Worm (Caenorhabditis elegans) whole organism, L4/young adult: ENCODE measurements around the gene lin-15A.

Experiments used
- W03F9.2 ChIP-seq: fragments of 150-350 bp; optimal IDR thresholded peaks from 2 replicates; lab custom pipeline; 2014; ENCODE audit warnings: missing biosample characterization, missing genetic modification characterization
- dao-5 ChIP-seq: sonication (generic microtip); optimal IDR thresholded peaks from 2 replicates; lab custom pipeline; 2016; ENCODE audit warnings: missing genotype, missing genetic modification characterization, moderate library complexity, missing compliant biosample characterization
- him-1 ChIP-seq: sonication (generic microtip); optimal IDR thresholded peaks from 2 replicates; lab custom pipeline; 2016; ENCODE audit warnings: missing genotype, missing genetic modification reagents, missing genetic modification characterization, missing compliant biosample characterization

- TF ChIP-seq him-1 (tag; lab: Kevin White, UChicago): no peak
- TF ChIP-seq dao-5 (tag; lab: Kevin White, UChicago): no peak
- TF ChIP-seq W03F9.2: no peak
Measured at ce11 chrX:15771411-15771810, 39.6 kb downstream of the lin-15A start, which contains the start of gene Y7A5A.1.
